Fruit fly (Drosophila melanogaster): ENCODE measurements around the gene CG42779.

DNA sequence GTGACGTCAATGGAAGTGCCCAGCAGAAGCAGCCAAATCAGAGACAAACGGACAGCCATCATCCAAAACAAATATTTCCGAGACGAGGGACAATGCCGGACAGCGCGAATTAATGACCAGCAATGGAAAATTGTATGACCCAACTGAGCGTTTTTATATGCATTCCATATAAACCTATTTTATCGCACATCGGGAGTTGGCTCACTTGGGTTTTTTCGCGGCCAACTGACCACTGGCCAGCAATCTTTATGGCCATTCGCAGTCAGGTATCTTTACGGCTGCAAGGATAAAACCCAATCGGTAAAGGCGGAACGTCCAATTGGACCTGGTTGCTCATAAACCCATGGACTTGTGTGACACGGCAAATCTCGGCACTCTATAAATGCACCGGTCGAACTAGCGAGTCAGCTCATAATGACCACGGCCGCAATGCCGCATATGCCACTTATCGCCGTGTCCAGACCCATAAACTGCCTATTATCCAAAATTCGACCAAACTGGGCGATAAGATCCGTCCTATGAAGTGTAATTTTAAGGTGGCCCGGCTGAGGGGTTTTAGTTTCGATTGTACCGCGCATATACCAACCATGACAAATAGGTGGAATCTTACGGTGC, 10.8 kb downstream of the CG42779 start, which contains the start of the genes CG4053 and CG31266:
- TF ChIP-seq ttk (optimal IDR thresholded peaks at IDR 0.05) (no peak), psq (optimal IDR thresholded peaks at IDR 0.05) (no peak), Myc (optimal IDR thresholded peaks at IDR 0.05) (no peak), Sin3A (optimal IDR thresholded peaks at IDR 0.05) (no peak), h (optimal IDR thresholded peaks at IDR 0.05) (no peak), insv (optimal IDR thresholded peaks at IDR 0.05) (no peak)

Measured in Kc167 (cell line).